Fruit fly (Drosophila melanogaster) whole organism, embryonic: ENCODE measurements around the gene CG13049.

Source experiments
- Atf6 ChIP-seq: fragments of 200-800 bp; sonication (Bioruptor generic); IDR thresholded peaks from 2 replicates; pipeline ENCODE4 v1.3.6; 2022; ENCODE audit warnings: missing biosample characterization, missing genetic modification characterization
- Bteb2 ChIP-seq: fragments of 200-800 bp; sonication (Bioruptor generic); optimal IDR thresholded peaks from 2 replicates; lab custom pipeline; 2016; ENCODE audit warnings: missing biosample characterization, missing genetic modification characterization
- CG10543 ChIP-seq: fragments of 200-800 bp; sonication (Bioruptor generic); optimal IDR thresholded peaks from 3 replicates; lab custom pipeline; 2017; ENCODE audit warnings: missing biosample characterization, mild to moderate bottlenecking, missing genetic modification characterization, moderate library complexity
- CG10565 ChIP-seq: fragments of 200-800 bp; sonication (Bioruptor generic); optimal IDR thresholded peaks from 3 replicates; lab custom pipeline; 2016; ENCODE audit warnings: missing biosample characterization, mild to moderate bottlenecking, missing genetic modification characterization
- CG11398 ChIP-seq: fragments of 200-800 bp; sonication (Bioruptor generic); optimal IDR thresholded peaks from 2 replicates; lab custom pipeline; 2016; ENCODE audit warnings: missing biosample characterization, missing genetic modification characterization
- CG12744 ChIP-seq: fragments of 200-800 bp; sonication (Bioruptor generic); optimal IDR thresholded peaks from 2 replicates; lab custom pipeline; 2016; ENCODE audit warnings: missing biosample characterization, missing genetic modification characterization
- CG13775 ChIP-seq: fragments of 200-800 bp; sonication (Bioruptor generic); optimal IDR thresholded peaks from 3 replicates; lab custom pipeline; 2017; ENCODE audit warnings: missing biosample characterization, mild to moderate bottlenecking, missing genetic modification characterization
- CG15269 ChIP-seq: fragments of 200-800 bp; sonication (Bioruptor generic); optimal IDR thresholded peaks from 2 replicates; lab custom pipeline; 2018; ENCODE audit warnings: missing biosample characterization, mild to moderate bottlenecking, missing genetic modification characterization, moderate library complexity
- CG16779 ChIP-seq: fragments of 200-800 bp; sonication (Bioruptor generic); IDR thresholded peaks from 2 replicates; pipeline ENCODE4 v1.3.6; 2022; ENCODE audit warnings: missing biosample characterization, missing genetic modification characterization
- CG16813 ChIP-seq: fragments of 200-800 bp; sonication (Bioruptor generic); IDR thresholded peaks from 3 replicates; pipeline ENCODE4 v1.3.6; 2022; ENCODE audit warnings: missing biosample characterization, missing genetic modification characterization; ENCODE audit not compliant: partially characterized antibody
- CG18262 ChIP-seq: fragments of 200-800 bp; optimal IDR thresholded peaks from 3 replicates; lab custom pipeline; 2019; ENCODE audit warnings: missing biosample characterization, mild to moderate bottlenecking, missing genetic modification characterization, moderate library complexity
- CG30020 ChIP-seq: fragments of 200-800 bp; optimal IDR thresholded peaks from 2 replicates; lab custom pipeline; 2019; ENCODE audit warnings: missing biosample characterization, mild to moderate bottlenecking, missing genetic modification characterization, moderate library complexity
- CG31224 ChIP-seq: fragments of 200-800 bp; sonication (Bioruptor generic); IDR thresholded peaks from 2 replicates; pipeline ENCODE4 v1.3.6; 2022; ENCODE audit warnings: missing biosample characterization, missing genetic modification characterization
- CG6272 ChIP-seq: fragments of 200-800 bp; sonication (Bioruptor generic); IDR thresholded peaks from 2 replicates; pipeline ENCODE4 v1.3.6; 2022; ENCODE audit warnings: missing biosample characterization, missing genetic modification characterization
- CG6813 ChIP-seq: fragments of 200-800 bp; sonication (Bioruptor generic); optimal IDR thresholded peaks from 2 replicates; lab custom pipeline; 2017; ENCODE audit warnings: missing biosample characterization, missing genetic modification characterization, mild to moderate bottlenecking, moderate library complexity, missing genetic modification reagents
- CoRest ChIP-seq: fragments of 200-800 bp; sonication (Bioruptor generic); optimal IDR thresholded peaks from 3 replicates; lab custom pipeline; 2018; ENCODE audit warnings: missing biosample characterization, mild to moderate bottlenecking, missing genetic modification characterization, moderate library complexity
- Deaf1 ChIP-seq: fragments of 200-800 bp; optimal IDR thresholded peaks from 3 replicates; lab custom pipeline; 2019; ENCODE audit warnings: missing biosample characterization, mild to moderate bottlenecking, missing genetic modification characterization, moderate library complexity
- Eip74EF ChIP-seq, 2 experiments: fragments of 200-800 bp in 1 of 2; fragments of >200 bp in 1 of 2; sonication (Bioruptor generic) in 1 of 2; optimal IDR thresholded peaks; 2 replicates each; lab custom pipeline; 2017 to 2019; ENCODE audit warnings: missing biosample characterization in 2 of 2, missing genetic modification characterization in 2 of 2, mild to moderate bottlenecking in 1 of 2, moderate library complexity in 1 of 2
- Ets65A ChIP-seq: fragments of 200-800 bp; sonication (Bioruptor generic); peaks from one replicate; lab custom pipeline; 2016; ENCODE audit warnings: missing biosample characterization, missing genetic modification characterization
- Gsc ChIP-seq: fragments of 200-800 bp; sonication (Bioruptor generic); IDR thresholded peaks from 2 replicates; pipeline ENCODE4 v1.3.6; 2022; ENCODE audit warnings: missing biosample characterization, missing genetic modification characterization
- Gug ChIP-seq: fragments of 200-800 bp; sonication (Bioruptor generic); IDR thresholded peaks from 4 replicates; pipeline ENCODE4 v1.3.6; 2022; ENCODE audit warnings: missing biosample characterization, missing genetic modification characterization
- H2.0 ChIP-seq: fragments of 200-800 bp; sonication (Bioruptor generic); IDR thresholded peaks from 2 replicates; pipeline ENCODE4 v1.3.6; 2022; ENCODE audit warnings: missing biosample characterization, missing genetic modification characterization
- Hmr ChIP-seq: fragments of 200-800 bp; sonication (Bioruptor generic); optimal IDR thresholded peaks from 3 replicates; lab custom pipeline; 2017; ENCODE audit warnings: mild to moderate bottlenecking, missing biosample characterization, missing genetic modification reagents, missing genetic modification characterization
- Hmx ChIP-seq: fragments of 200-800 bp; sonication (Bioruptor generic); optimal IDR thresholded peaks from 2 replicates; lab custom pipeline; 2016; ENCODE audit warnings: missing biosample characterization, missing genetic modification characterization
- Hr51 ChIP-seq, 2 experiments: fragments of 200-800 bp; sonication (Bioruptor generic); optimal IDR thresholded peaks; 2 replicates in 1 of 2; 3 replicates in 1 of 2; lab custom pipeline; 2016 to 2018; ENCODE audit warnings: missing biosample characterization in 2 of 2, missing genetic modification characterization in 2 of 2, mild to moderate bottlenecking in 1 of 2, moderate library complexity in 1 of 2
- Meics ChIP-seq: fragments of 200-800 bp; sonication (Bioruptor generic); optimal IDR thresholded peaks from 2 replicates; lab custom pipeline; 2017; ENCODE audit warnings: missing biosample characterization, mild to moderate bottlenecking, missing genetic modification characterization
- Mrtf ChIP-seq: fragments of 200-800 bp; sonication (Bioruptor generic); IDR thresholded peaks from 3 replicates; pipeline ENCODE4 v1.3.6; 2022; ENCODE audit warnings: missing biosample characterization, missing genetic modification characterization
- Ptx1 ChIP-seq: fragments of 200-800 bp; sonication (Bioruptor generic); IDR thresholded peaks from 2 replicates; pipeline ENCODE4 v1.3.6; 2022; ENCODE audit warnings: missing biosample characterization, missing genetic modification characterization
- Sox100B ChIP-seq: fragments of 200-800 bp; sonication (Bioruptor generic); optimal IDR thresholded peaks from 3 replicates; lab custom pipeline; 2018; ENCODE audit warnings: missing biosample characterization, mild to moderate bottlenecking, missing genetic modification characterization
- Sox102F ChIP-seq: fragments of 200-800 bp; sonication (Bioruptor generic); optimal IDR thresholded peaks from 2 replicates; lab custom pipeline; 2018; ENCODE audit warnings: missing biosample characterization, mild to moderate bottlenecking, missing genetic modification characterization, moderate library complexity
- Sry-δ ChIP-seq: fragments of 200-800 bp; sonication (Bioruptor generic); optimal IDR thresholded peaks from 2 replicates; lab custom pipeline; 2016; ENCODE audit warnings: missing biosample characterization, missing genetic modification characterization
- Vsx1 ChIP-seq: fragments of 200-800 bp; sonication (Bioruptor generic); optimal IDR thresholded peaks from 2 replicates; lab custom pipeline; 2017; ENCODE audit warnings: missing biosample characterization, mild to moderate bottlenecking, missing genetic modification characterization, missing genetic modification reagents
- bigmax ChIP-seq: fragments of 200-800 bp; sonication (Bioruptor generic); optimal IDR thresholded peaks from 2 replicates; lab custom pipeline; 2018; ENCODE audit warnings: missing biosample characterization, mild to moderate bottlenecking, missing genetic modification characterization
- esg ChIP-seq: fragments of 200-800 bp; sonication (Bioruptor generic); conservative IDR thresholded peaks from 2 replicates; pipeline ENCODE4 v1.3.6; 2022; ENCODE audit warnings: missing biosample characterization, missing genetic modification characterization
- hkb ChIP-seq, 2 experiments: fragments of 200-800 bp in 1 of 2; fragments of >200 bp in 1 of 2; sonication (Bioruptor generic) in 1 of 2; IDR thresholded peaks in 1 of 2; optimal IDR thresholded peaks in 1 of 2; 2 replicates each; pipeline versions ENCODE4 v1.3.6 to Lab custom; 2017 to 2022; ENCODE audit warnings: missing biosample characterization in 1 of 2, missing genetic modification characterization in 1 of 2
- lmd ChIP-seq: fragments of 200-800 bp; sonication (Bioruptor generic); IDR thresholded peaks from 2 replicates; pipeline ENCODE4 v1.3.6; 2022; ENCODE audit warnings: missing biosample characterization, missing genetic modification characterization
- otp ChIP-seq: fragments of 200-800 bp; sonication (Bioruptor generic); IDR thresholded peaks from 3 replicates; pipeline ENCODE4, ENCODE4 v1.3.6; 2022; ENCODE audit warnings: missing biosample characterization, missing genetic modification characterization
- pzg ChIP-seq: fragments of 200-800 bp; sonication (Bioruptor generic); optimal IDR thresholded peaks from 3 replicates; lab custom pipeline; 2018; ENCODE audit warnings: missing biosample characterization, mild to moderate bottlenecking, missing genetic modification characterization, moderate library complexity
- sim ChIP-seq: fragments of 200-800 bp; sonication (Bioruptor generic); IDR thresholded peaks from 2 replicates; pipeline ENCODE4 v1.3.6; 2022; ENCODE audit warnings: missing biosample characterization, missing genetic modification characterization
- tap ChIP-seq: fragments of 200-800 bp; optimal IDR thresholded peaks from 3 replicates; lab custom pipeline; 2019; ENCODE audit warnings: missing biosample characterization, mild to moderate bottlenecking, missing genetic modification characterization, moderate library complexity
- tgo ChIP-seq: fragments of 200-800 bp; sonication (Bioruptor generic); IDR thresholded peaks from 3 replicates; pipeline ENCODE4 v1.3.6; 2022; ENCODE audit warnings: missing biosample characterization, missing genetic modification characterization
- unc-4 ChIP-seq: fragments of 200-800 bp; sonication (Bioruptor generic); IDR thresholded peaks from 2 replicates; pipeline ENCODE4 v1.3.6; 2022; ENCODE audit warnings: missing biosample characterization, missing genetic modification characterization; ENCODE audit not compliant: partially characterized antibody
- unpg ChIP-seq: fragments of 200-800 bp; sonication (Bioruptor generic); optimal IDR thresholded peaks from 3 replicates; lab custom pipeline; 2018; ENCODE audit warnings: missing biosample characterization, mild to moderate bottlenecking, missing genetic modification characterization, moderate library complexity
- wdn ChIP-seq: fragments of 200-800 bp; sonication (Bioruptor generic); IDR thresholded peaks from 2 replicates; pipeline ENCODE4 v1.3.6; 2022; ENCODE audit warnings: missing biosample characterization, missing genetic modification characterization

CG13049 gene

dm6 chr3L:16309972-16310371 lies 28.2 kb upstream of the CG13049 start (continued):
- no peak for TF ChIP-seq CG30020 (tag; lab: Kevin White, UChicago)
- TF ChIP-seq CG15269 (tag; lab: Kevin White, UChicago): peak; percentile 10
- TF ChIP-seq wdn (GFP tag; lab: Robert Waterston, UW): peak; percentile 53; the same call in 1 of the 2 replicates
- no peak for TF ChIP-seq unc-4
- TF ChIP-seq Meics (GFP tag; lab: Kevin White, UChicago): peak; percentile 30
- TF ChIP-seq CG10543 (GFP tag; lab: Kevin White, UChicago): no peak

- TF ChIP-seq Gug (GFP tag; lab: Robert Waterston, UW): 0 out of 4 replicates have a peak, but pooled peaks have one; percentile 2
- no peak for TF ChIP-seq CG16813 (GFP tag; lab: Robert Waterston, UW)
Observed at dm6 chr3L:16308380-16308779, 26.6 kb upstream of the CG13049 start, which contains the start of gene CG13042. Gene CG13042 (minus strand): TSS chr3L:16308480.

- TF ChIP-seq Gsc (no peak), CG6272 (GFP tag; lab: Robert Waterston, UW) (no peak), esg (GFP tag; lab: Robert Waterston, UW) (no peak), Sox102F (GFP tag; lab: Kevin White, UChicago) (peak; percentile 35), H2.0 (0 out of 2 replicates have a peak, but pooled peaks have one; percentile 17), CG15269 (tag; lab: Kevin White, UChicago) (peak; percentile 41), CG13775 (GFP tag; lab: Kevin White, UChicago) (no peak), CG18262 (tag; lab: Kevin White, UChicago) (no peak), bigmax (GFP tag; lab: Kevin White, UChicago) (no peak), Atf6 (GFP tag; lab: Robert Waterston, UW) (peak; percentile 15; the same call in 1 of the 2 replicates), CG10565 (no peak), Hr51 (GFP tag; optimal IDR thresholded peaks at IDR 0.05; lab: Kevin White, UChicago) (peak in 1 of 2 experiments; percentile 37), otp (GFP tag; lab: Robert Waterston, UW) (no peak), CG12744 (GFP tag; lab: Kevin White, UChicago) (no peak), Hmx (GFP tag; lab: Kevin White, UChicago) (no peak), hkb (optimal IDR thresholded peaks at IDR 0.05; lab: Kevin White, UChicago) (no peak), hkb (GFP tag; IDR thresholded peaks at IDR 0.05; lab: Robert Waterston, UW) (0 out of 2 replicates have a peak, but pooled peaks have one; percentile 25), Ets65A (no peak), Bteb2 (no peak), CG6813 (GFP tag; lab: Kevin White, UChicago) (no peak), Sry-δ (GFP tag; lab: Kevin White, UChicago) (no peak), sim (no peak), lmd (GFP tag; lab: Robert Waterston, UW) (no peak), Eip74EF (GFP tag; optimal IDR thresholded peaks at IDR 0.05; lab: Kevin White, UChicago) (peak in 1 of 2 experiments; percentile 5), Hmr (GFP tag; lab: Kevin White, UChicago) (no peak), unpg (GFP tag; lab: Kevin White, UChicago) (peak; percentile 42), CG16779 (GFP tag; lab: Robert Waterston, UW) (no peak), tgo (no peak), CG30020 (tag; lab: Kevin White, UChicago) (no peak), Mrtf (GFP tag; lab: Robert Waterston, UW) (no peak), Ptx1 (GFP tag; lab: Robert Waterston, UW) (peak; percentile 35; the same call in 1 of the 2 replicates), Sox100B (GFP tag; lab: Kevin White, UChicago) (peak; percentile 32), pzg (GFP tag; lab: Kevin White, UChicago) (no peak), Vsx1 (GFP tag; lab: Kevin White, UChicago) (no peak), Deaf1 (tag; lab: Kevin White, UChicago) (peak; percentile 18), CG11398 (no peak), CoRest (tag; lab: Kevin White, UChicago) (peak; percentile 7), tap (peak; percentile 22), CG31224 (no peak)
Observed at dm6 chr3L:16305820-16306650, 24.3 kb upstream of the CG13049 start, which contains the start of the genes CG13043 and CG13063. Gene CG13043 (minus strand): TSS chr3L:16305870. Gene CG13063 (plus strand): TSS chr3L:16306600.
